Fruit fly (Drosophila melanogaster): Measurements from ENCODE around the gene CG43797.

The CG43797 gene

dm6 chr2L:4021608-4022342 is 22.0 kb downstream of the CG43797 start:
- TF ChIP-seq Sin3A (optimal IDR thresholded peaks at IDR 0.05) (no peak), insv (optimal IDR thresholded peaks at IDR 0.05) (no peak), Myc (optimal IDR thresholded peaks at IDR 0.05) (no peak), ttk (optimal IDR thresholded peaks at IDR 0.05) (no peak), psq (optimal IDR thresholded peaks at IDR 0.05) (no peak), h (optimal IDR thresholded peaks at IDR 0.05) (no peak)

- TF ChIP-seq Myc (optimal IDR thresholded peaks at IDR 0.05): no peak
- no peak for TF ChIP-seq ttk (optimal IDR thresholded peaks at IDR 0.05)
- TF ChIP-seq insv (optimal IDR thresholded peaks at IDR 0.05): no peak
- TF ChIP-seq h (optimal IDR thresholded peaks at IDR 0.05): no peak
- no peak for TF ChIP-seq Sin3A (optimal IDR thresholded peaks at IDR 0.05)
- TF ChIP-seq psq (optimal IDR thresholded peaks at IDR 0.05): no peak
Measured at dm6 chr2L:4023312-4023926, 23.6 kb downstream of the CG43797 start.

dm6 chr2L:4025077-4025476 is 25.3 kb downstream of the CG43797 start:
- TF ChIP-seq Myc (optimal IDR thresholded peaks at IDR 0.05) (no peak), ttk (optimal IDR thresholded peaks at IDR 0.05) (no peak), psq (optimal IDR thresholded peaks at IDR 0.05) (no peak), h (optimal IDR thresholded peaks at IDR 0.05) (no peak), Sin3A (optimal IDR thresholded peaks at IDR 0.05) (no peak), insv (optimal IDR thresholded peaks at IDR 0.05) (no peak)

- TF ChIP-seq ttk (optimal IDR thresholded peaks at IDR 0.05): no peak
- TF ChIP-seq Myc (optimal IDR thresholded peaks at IDR 0.05): no peak
- no peak for TF ChIP-seq Sin3A (optimal IDR thresholded peaks at IDR 0.05)
- no peak for TF ChIP-seq insv (optimal IDR thresholded peaks at IDR 0.05)
- TF ChIP-seq psq (optimal IDR thresholded peaks at IDR 0.05): no peak
- no peak for TF ChIP-seq h (optimal IDR thresholded peaks at IDR 0.05)
Measured at dm6 chr2L:4028026-4028425, 28.2 kb downstream of the CG43797 start.

- TF ChIP-seq h (optimal IDR thresholded peaks at IDR 0.05) (no peak), Sin3A (optimal IDR thresholded peaks at IDR 0.05) (no peak), Myc (optimal IDR thresholded peaks at IDR 0.05) (no peak), insv (optimal IDR thresholded peaks at IDR 0.05) (no peak), psq (optimal IDR thresholded peaks at IDR 0.05) (no peak), ttk (optimal IDR thresholded peaks at IDR 0.05) (no peak)
Measured at dm6 chr2L:4028697-4029096, 28.9 kb downstream of the CG43797 start.

- no peak for TF ChIP-seq insv (optimal IDR thresholded peaks at IDR 0.05)
- no peak for TF ChIP-seq h (optimal IDR thresholded peaks at IDR 0.05)
- no peak for TF ChIP-seq ttk (optimal IDR thresholded peaks at IDR 0.05)
- no peak for TF ChIP-seq Myc (optimal IDR thresholded peaks at IDR 0.05)
- no peak for TF ChIP-seq psq (optimal IDR thresholded peaks at IDR 0.05)
- TF ChIP-seq Sin3A (optimal IDR thresholded peaks at IDR 0.05): no peak
Measured at dm6 chr2L:4030236-4030943, 30.6 kb downstream of the CG43797 start.

- TF ChIP-seq Sin3A (optimal IDR thresholded peaks at IDR 0.05): no peak
- TF ChIP-seq h (optimal IDR thresholded peaks at IDR 0.05): no peak
Measured at dm6 chr2L:4031203-4032096, 31.6 kb downstream of the CG43797 start, which contains the start of gene ed. Gene ed, plus strand, starts transcription at chr2L:4031377.

dm6 chr2L:4034300-4034699 is 34.5 kb downstream of the CG43797 start:
- TF ChIP-seq Myc (optimal IDR thresholded peaks at IDR 0.05) (no peak), ttk (optimal IDR thresholded peaks at IDR 0.05) (no peak), insv (optimal IDR thresholded peaks at IDR 0.05) (no peak), psq (optimal IDR thresholded peaks at IDR 0.05) (no peak), h (optimal IDR thresholded peaks at IDR 0.05) (no peak)

dm6 chr2L:4036306-4036705 is 36.5 kb downstream of the CG43797 start:
- TF ChIP-seq ttk (optimal IDR thresholded peaks at IDR 0.05) (no peak), Myc (optimal IDR thresholded peaks at IDR 0.05) (no peak)

dm6 chr2L:4037015-4037414 is 37.2 kb downstream of the CG43797 start:
- TF ChIP-seq Sin3A (optimal IDR thresholded peaks at IDR 0.05): no peak
- TF ChIP-seq h (optimal IDR thresholded peaks at IDR 0.05): no peak
- no peak for TF ChIP-seq insv (optimal IDR thresholded peaks at IDR 0.05)
- TF ChIP-seq psq (optimal IDR thresholded peaks at IDR 0.05): no peak
- no peak for TF ChIP-seq ttk (optimal IDR thresholded peaks at IDR 0.05)
- no peak for TF ChIP-seq Myc (optimal IDR thresholded peaks at IDR 0.05)

- TF ChIP-seq Myc (optimal IDR thresholded peaks at IDR 0.05) (no peak), psq (optimal IDR thresholded peaks at IDR 0.05) (no peak), ttk (optimal IDR thresholded peaks at IDR 0.05) (no peak), insv (optimal IDR thresholded peaks at IDR 0.05) (no peak), h (optimal IDR thresholded peaks at IDR 0.05) (no peak), Sin3A (optimal IDR thresholded peaks at IDR 0.05) (no peak)
Measured at dm6 chr2L:4038073-4038699, 38.4 kb downstream of the CG43797 start.
